Worm (Caenorhabditis elegans) whole organism, midembryonic: ENCODE data around the gene clec-266.

Experiments used
- T22C8.4 ChIP-seq: fragments of 200-800 bp; sonication (Bioruptor generic); IDR thresholded peaks from 2 replicates; pipeline ENCODE4 v1.3.6; 2022; ENCODE audit warnings: missing genetic modification characterization, missing compliant biosample characterization
- cog-1 ChIP-seq: sonication (generic microtip); optimal IDR thresholded peaks from 2 replicates; lab custom pipeline; 2016; ENCODE audit warnings: missing genetic modification characterization, missing compliant biosample characterization
- flt-1 ChIP-seq: fragments of 200-800 bp; sonication (Bioruptor generic); IDR thresholded peaks from 2 replicates; pipeline ENCODE4 v1.3.6; 2022; ENCODE audit warnings: missing genetic modification characterization, missing compliant biosample characterization
- klf-2 ChIP-seq: fragments of 200-800 bp; sonication (Bioruptor generic); conservative IDR thresholded peaks from 2 replicates; pipeline ENCODE4 v1.3.6; 2022; ENCODE audit warnings: missing genetic modification reagents, missing genetic modification characterization, missing compliant biosample characterization
- med-1 ChIP-seq: sonication (generic microtip); optimal IDR thresholded peaks from 2 replicates; lab custom pipeline; 2017; ENCODE audit warnings: missing genetic modification characterization, mild to moderate bottlenecking, missing compliant biosample characterization, antibody characterized with exemption, missing genetic modification reagents; ENCODE audit not compliant: insufficient read depth
- ref-1 ChIP-seq: fragments of 200-800 bp; sonication (Bioruptor generic); conservative IDR thresholded peaks from 2 replicates; pipeline ENCODE4 v1.3.6; 2022; ENCODE audit warnings: missing genetic modification reagents, missing genetic modification characterization, missing compliant biosample characterization
- tab-1 ChIP-seq: fragments of 200-800 bp; sonication (Bioruptor generic); IDR thresholded peaks from 2 replicates; pipeline ENCODE4 v1.3.6; 2022; ENCODE audit warnings: missing genetic modification characterization, missing compliant biosample characterization
- ztf-23 ChIP-seq: fragments of 200-800 bp; sonication (Bioruptor generic); IDR thresholded peaks from 2 replicates; pipeline ENCODE4 v1.3.6; 2022; ENCODE audit warnings: missing genetic modification reagents, missing genetic modification characterization, missing compliant biosample characterization
- ztf-29 ChIP-seq: fragments of 200-800 bp; sonication (Bioruptor generic); IDR thresholded peaks from 2 replicates; pipeline ENCODE4 v1.3.6; 2022; ENCODE audit warnings: missing genetic modification reagents, missing genetic modification characterization, missing compliant biosample characterization

clec-266 gene

ce11 chrX:6640570-6641199 lies 18.0 kb upstream of the clec-266 start, which contains the start of gene nhr-120:
Gene nhr-120, minus strand, starts transcription at chrX:6640620.
- TF ChIP-seq med-1 = no peak
- no peak for TF ChIP-seq flt-1
- no peak for TF ChIP-seq ztf-29 (GFP tag; lab: Robert Waterston, UW)
- no peak for TF ChIP-seq ref-1
- TF ChIP-seq cog-1 (tag; lab: Kevin White, UChicago) = no peak
- no peak for TF ChIP-seq klf-2 (GFP tag; lab: Robert Waterston, UW)
- TF ChIP-seq T22C8.4 (GFP tag; lab: Robert Waterston, UW) = no peak

DNA sequence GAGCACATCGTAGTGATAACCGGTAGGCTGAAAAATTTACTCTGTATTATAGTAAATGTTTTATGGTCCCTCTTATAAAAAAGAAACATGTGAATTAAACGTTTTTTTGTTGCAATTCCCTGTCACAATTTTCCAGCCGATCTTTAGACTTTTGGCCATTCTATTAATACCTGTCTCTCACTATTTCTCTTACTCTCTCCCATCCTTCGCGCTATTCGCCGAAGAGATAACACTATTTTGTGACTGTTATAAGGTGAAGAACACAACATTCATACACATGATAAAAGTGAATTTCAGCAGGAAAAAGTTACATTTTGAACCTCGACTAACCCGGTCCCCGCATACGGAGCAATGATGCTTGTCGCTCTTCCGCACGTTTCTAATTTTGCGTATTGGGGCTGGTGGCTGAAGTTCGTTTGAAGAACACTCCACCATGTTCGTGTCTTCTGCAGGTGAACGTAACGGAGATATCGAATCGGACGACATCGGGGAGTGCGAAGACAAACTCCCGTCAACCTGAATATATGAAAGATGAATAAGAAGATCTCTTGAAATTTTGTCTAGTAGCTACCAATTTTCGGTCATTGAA lies 16.4 kb upstream of the clec-266 start:
- TF ChIP-seq ztf-23 (GFP tag; lab: Robert Waterston, UW) = no peak
- TF ChIP-seq klf-2 (GFP tag; lab: Robert Waterston, UW) = no peak
- no peak for TF ChIP-seq ref-1
- no peak for TF ChIP-seq ztf-29 (GFP tag; lab: Robert Waterston, UW)
- TF ChIP-seq cog-1 (tag; lab: Kevin White, UChicago) = no peak
- TF ChIP-seq flt-1 = no peak
- TF ChIP-seq tab-1 = no peak
- no peak for TF ChIP-seq med-1

- TF ChIP-seq ztf-23 (GFP tag; lab: Robert Waterston, UW) (no peak), tab-1 (no peak), flt-1 (no peak), cog-1 (tag; lab: Kevin White, UChicago) (no peak), ref-1 (no peak), med-1 (no peak), klf-2 (GFP tag; lab: Robert Waterston, UW) (no peak), T22C8.4 (GFP tag; lab: Robert Waterston, UW) (no peak), ztf-29 (GFP tag; lab: Robert Waterston, UW) (no peak)
Observed at ce11 chrX:6637933-6638332, 15.2 kb upstream of the clec-266 start.

DNA sequence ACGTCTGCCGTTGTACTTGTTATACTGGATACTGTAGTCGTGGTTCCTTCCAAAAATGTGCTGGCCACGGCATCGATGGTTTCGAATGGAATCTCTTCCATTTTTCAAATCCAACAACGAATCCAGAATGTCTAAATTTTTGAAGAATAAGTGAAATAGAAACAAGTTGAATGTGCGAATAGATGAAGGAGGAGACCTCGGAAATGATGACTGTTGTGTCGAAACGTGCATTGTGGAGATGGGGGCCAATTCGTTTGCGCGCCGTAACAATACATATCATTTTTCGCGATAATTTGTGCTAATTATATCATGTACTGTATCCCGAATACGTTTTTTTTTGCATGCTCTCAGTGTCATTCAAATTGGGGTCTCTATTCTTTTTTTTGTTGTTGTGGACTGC lies 12.5 kb upstream of the clec-266 start, which contains the start of gene aexr-1:
aexr-1 (minus strand) TSS at position 101 of the 400 bp plus-strand sequence.
- no peak for TF ChIP-seq klf-2 (GFP tag; lab: Robert Waterston, UW)
- no peak for TF ChIP-seq med-1
- no peak for TF ChIP-seq cog-1 (tag; lab: Kevin White, UChicago)
- TF ChIP-seq ztf-23 (GFP tag; lab: Robert Waterston, UW) = no peak
- TF ChIP-seq T22C8.4 (GFP tag; lab: Robert Waterston, UW) = no peak
- no peak for TF ChIP-seq ztf-29 (GFP tag; lab: Robert Waterston, UW)
- TF ChIP-seq flt-1 = no peak
- no peak for TF ChIP-seq ref-1
- TF ChIP-seq tab-1 = no peak

DNA sequence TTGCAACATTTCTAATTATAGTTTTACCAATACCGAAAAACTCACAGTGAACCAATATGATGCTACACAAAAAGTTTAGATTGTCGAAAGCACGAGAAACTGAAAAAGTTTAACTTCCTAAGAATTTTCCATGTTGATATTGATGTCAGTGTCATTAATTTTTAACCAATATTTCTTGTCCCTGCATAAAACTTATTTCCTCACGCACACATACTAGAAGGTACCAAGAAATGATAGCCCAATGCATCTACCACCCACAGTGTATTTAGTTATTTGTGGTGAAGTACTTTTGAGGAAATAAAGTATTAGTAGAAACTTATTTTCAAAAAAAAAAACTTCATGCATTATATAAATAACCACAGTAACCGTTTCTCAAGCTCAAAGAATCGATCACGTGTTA lies 8.7 kb upstream of the clec-266 start, which contains the start of gene aexr-2:
aexr-2 (minus strand) TSS at position 101 of the 400 bp plus-strand sequence.
- no peak for TF ChIP-seq T22C8.4 (GFP tag; lab: Robert Waterston, UW)
- no peak for TF ChIP-seq cog-1 (tag; lab: Kevin White, UChicago)
- TF ChIP-seq tab-1 = no peak
- no peak for TF ChIP-seq flt-1
- TF ChIP-seq ref-1 = no peak
- no peak for TF ChIP-seq ztf-23 (GFP tag; lab: Robert Waterston, UW)
- no peak for TF ChIP-seq med-1
- no peak for TF ChIP-seq klf-2 (GFP tag; lab: Robert Waterston, UW)
- no peak for TF ChIP-seq ztf-29 (GFP tag; lab: Robert Waterston, UW)

- TF ChIP-seq klf-2 (GFP tag; lab: Robert Waterston, UW) = no peak
- TF ChIP-seq T22C8.4 (GFP tag; lab: Robert Waterston, UW) = no peak
- no peak for TF ChIP-seq cog-1 (tag; lab: Kevin White, UChicago)
- TF ChIP-seq ref-1 = no peak
- no peak for TF ChIP-seq flt-1
- TF ChIP-seq ztf-29 (GFP tag; lab: Robert Waterston, UW) = no peak
- no peak for TF ChIP-seq ztf-23 (GFP tag; lab: Robert Waterston, UW)
- no peak for TF ChIP-seq med-1
- no peak for TF ChIP-seq tab-1
Observed at ce11 chrX:6630645-6631044, 7.9 kb upstream of the clec-266 start.

ce11 chrX:6625275-6625674 lies 2.6 kb upstream of the clec-266 start:
- TF ChIP-seq ztf-23 (GFP tag; lab: Robert Waterston, UW) (no peak), T22C8.4 (GFP tag; lab: Robert Waterston, UW) (no peak), med-1 (no peak), tab-1 (no peak), flt-1 (no peak), ztf-29 (GFP tag; lab: Robert Waterston, UW) (no peak), cog-1 (tag; lab: Kevin White, UChicago) (no peak), klf-2 (GFP tag; lab: Robert Waterston, UW) (no peak), ref-1 (no peak)

- TF ChIP-seq klf-2 (GFP tag; lab: Robert Waterston, UW) = no peak
- no peak for TF ChIP-seq tab-1
- no peak for TF ChIP-seq ztf-23 (GFP tag; lab: Robert Waterston, UW)
- no peak for TF ChIP-seq ref-1
Observed at ce11 chrX:6618712-6619111, 4.0 kb downstream of the clec-266 start, which contains the start of gene kqt-1. Gene kqt-1, plus strand, starts transcription at chrX:6619012.

ce11 chrX:6617622-6618021 lies 5.1 kb downstream of the clec-266 start:
- TF ChIP-seq flt-1 (no peak), tab-1 (no peak), med-1 (no peak), cog-1 (tag; lab: Kevin White, UChicago) (no peak), ref-1 (no peak), ztf-23 (GFP tag; lab: Robert Waterston, UW) (no peak), klf-2 (GFP tag; lab: Robert Waterston, UW) (no peak), ztf-29 (GFP tag; lab: Robert Waterston, UW) (no peak), T22C8.4 (GFP tag; lab: Robert Waterston, UW) (no peak)

ce11 chrX:6613537-6613936 lies 9.2 kb downstream of the clec-266 start:
- no peak for TF ChIP-seq ztf-29 (GFP tag; lab: Robert Waterston, UW)
- TF ChIP-seq med-1 = no peak
- no peak for TF ChIP-seq cog-1 (tag; lab: Kevin White, UChicago)
- no peak for TF ChIP-seq ztf-23 (GFP tag; lab: Robert Waterston, UW)
